Worm (Caenorhabditis elegans): Measurements from ENCODE around the gene par-3.

ce11 chrIII:5683998-5684397 is 20.0 kb downstream of the par-3 start, which contains the start of gene rcan-1:
- TF ChIP-seq ama-1 (optimal IDR thresholded peaks at IDR 0.05), result no peak
- no peak for TF ChIP-seq hmg-4 (GFP tag; optimal IDR thresholded peaks at IDR 0.05)
- no peak for TF ChIP-seq flt-1 (GFP tag; IDR thresholded peaks at IDR 0.05)

All from whole organism, early embryonic.